Fruit fly (Drosophila melanogaster) whole organism, embryonic: ENCODE results near the gene Prosbeta2R2.
A peak's percentile ranks its signal among the peaks of the same experiment; 100 is the strongest.

Source experiments
- Bdp1 ChIP-seq: fragments of 200-800 bp; sonication (Bioruptor generic); optimal IDR thresholded peaks from 3 replicates; lab custom pipeline; 2016; ENCODE audit warnings: missing biosample characterization, missing genetic modification characterization
- Blimp-1 ChIP-seq: fragments of 200-800 bp; sonication (Bioruptor generic); optimal IDR thresholded peaks from 3 replicates; lab custom pipeline; 2018; ENCODE audit warnings: missing biosample characterization, missing genetic modification characterization, mild to moderate bottlenecking, moderate library complexity, missing genetic modification reagents
- CG14710 ChIP-seq: fragments of 200-800 bp; sonication (Bioruptor generic); optimal IDR thresholded peaks from 3 replicates; lab custom pipeline; 2019; ENCODE audit warnings: missing biosample characterization, mild to moderate bottlenecking, missing genetic modification characterization, moderate library complexity
- CG15601 ChIP-seq: fragments of 200-800 bp; sonication (Bioruptor generic); optimal IDR thresholded peaks from 3 replicates; lab custom pipeline; 2019; ENCODE audit warnings: missing biosample characterization, mild to moderate bottlenecking, missing genetic modification characterization, moderate library complexity
- CG1647 ChIP-seq: fragments of 200-800 bp; sonication (Bioruptor generic); optimal IDR thresholded peaks from 3 replicates; lab custom pipeline; 2016; ENCODE audit warnings: missing biosample characterization, missing genetic modification characterization
- CG33557 ChIP-seq: fragments of 200-800 bp; sonication (Bioruptor generic); optimal IDR thresholded peaks from 2 replicates; lab custom pipeline; 2019; ENCODE audit warnings: missing biosample characterization, mild to moderate bottlenecking, missing genetic modification characterization, moderate library complexity
- CG4282 ChIP-seq: fragments of 200-800 bp; sonication (Bioruptor generic); optimal IDR thresholded peaks from 2 replicates; lab custom pipeline; 2016; ENCODE audit warnings: missing biosample characterization, missing genetic modification characterization
- CG4854 ChIP-seq: fragments of 200-800 bp; sonication (Bioruptor generic); optimal IDR thresholded peaks from 2 replicates; lab custom pipeline; 2016; ENCODE audit warnings: missing biosample characterization, missing genetic modification characterization, inconsistent platforms
- CG5953 ChIP-seq: fragments of 200-800 bp; sonication (Bioruptor generic); IDR thresholded peaks from 2 replicates; pipeline ENCODE4 v1.3.6; 2022; ENCODE audit warnings: missing biosample characterization, missing genetic modification characterization
- CG6654 ChIP-seq: fragments of 200-800 bp; sonication (Bioruptor generic); optimal IDR thresholded peaks from 2 replicates; lab custom pipeline; 2017; ENCODE audit warnings: missing biosample characterization, mild to moderate bottlenecking, missing genetic modification characterization
- CG6683 ChIP-seq: fragments of 200-800 bp; sonication (Bioruptor generic); optimal IDR thresholded peaks from 2 replicates; lab custom pipeline; 2017; ENCODE audit warnings: missing biosample characterization, mild to moderate bottlenecking, missing genetic modification characterization, missing genetic modification reagents
- CG8388 ChIP-seq: fragments of 200-800 bp; sonication (Bioruptor generic); optimal IDR thresholded peaks from 2 replicates; lab custom pipeline; 2019; ENCODE audit warnings: missing biosample characterization, mild to moderate bottlenecking, missing genetic modification characterization, moderate library complexity
- CG9797 ChIP-seq: fragments of 200-800 bp; sonication (Bioruptor generic); optimal IDR thresholded peaks from 3 replicates; lab custom pipeline; 2018; ENCODE audit warnings: missing biosample characterization, mild to moderate bottlenecking, missing genetic modification characterization
- CrebB ChIP-seq: fragments of 200-800 bp; sonication (Bioruptor generic); optimal IDR thresholded peaks from 3 replicates; lab custom pipeline; 2018; ENCODE audit warnings: missing biosample characterization, mild to moderate bottlenecking, missing genetic modification characterization
- D19B ChIP-seq: fragments of 200-800 bp; sonication (Bioruptor generic); optimal IDR thresholded peaks from 2 replicates; lab custom pipeline; 2017; ENCODE audit warnings: missing biosample characterization, mild to moderate bottlenecking, missing genetic modification characterization
- Dek ChIP-seq: fragments of 200-800 bp; sonication (Bioruptor generic); optimal IDR thresholded peaks from 3 replicates; lab custom pipeline; 2019; ENCODE audit warnings: missing biosample characterization, mild to moderate bottlenecking, missing genetic modification characterization, moderate library complexity
- Dip3 ChIP-seq: fragments of 200-800 bp; sonication (Bioruptor generic); optimal IDR thresholded peaks from 3 replicates; lab custom pipeline; 2016; ENCODE audit warnings: missing biosample characterization, missing genetic modification characterization
- E2f1 ChIP-seq: fragments of 200-800 bp; sonication (Bioruptor generic); IDR thresholded peaks from 2 replicates; pipeline ENCODE4 v1.3.6; 2022; ENCODE audit warnings: missing biosample characterization, missing genetic modification characterization
- Ets97D ChIP-seq: fragments of 200-800 bp; sonication (Bioruptor generic); optimal IDR thresholded peaks from 3 replicates; lab custom pipeline; 2016; ENCODE audit warnings: missing biosample characterization, missing genetic modification characterization
- Fer1 ChIP-seq: fragments of 200-800 bp; sonication (Bioruptor generic); optimal IDR thresholded peaks from 2 replicates; lab custom pipeline; 2017; ENCODE audit warnings: missing biosample characterization, mild to moderate bottlenecking, missing genetic modification characterization
- Fer2 ChIP-seq: fragments of 200-800 bp; sonication (Bioruptor generic); optimal IDR thresholded peaks from 2 replicates; lab custom pipeline; 2018; ENCODE audit warnings: missing biosample characterization, mild to moderate bottlenecking, missing genetic modification characterization, moderate library complexity
- GATAe ChIP-seq: fragments of 200-800 bp; sonication (Bioruptor generic); conservative IDR thresholded peaks from 2 replicates; pipeline ENCODE4 v1.3.6; 2022; ENCODE audit warnings: missing biosample characterization, missing genetic modification characterization
- HLH4C ChIP-seq: fragments of 200-800 bp; sonication (Bioruptor generic); IDR thresholded peaks from 3 replicates; pipeline ENCODE4 v1.3.6; 2022; ENCODE audit warnings: missing biosample characterization, missing genetic modification characterization; ENCODE audit not compliant: partially characterized antibody
- HLH54F ChIP-seq: fragments of 200-800 bp; sonication (Bioruptor generic); optimal IDR thresholded peaks from 3 replicates; lab custom pipeline; 2016; ENCODE audit warnings: missing biosample characterization, missing genetic modification characterization
- Hr51 ChIP-seq, 2 experiments: fragments of 200-800 bp; sonication (Bioruptor generic); optimal IDR thresholded peaks; 2 replicates in 1 of 2; 3 replicates in 1 of 2; lab custom pipeline; 2016 to 2018; ENCODE audit warnings: missing biosample characterization in 2 of 2, missing genetic modification characterization in 2 of 2, mild to moderate bottlenecking in 1 of 2, moderate library complexity in 1 of 2
- Hsf ChIP-seq: fragments of 200-800 bp; sonication (Bioruptor generic); optimal IDR thresholded peaks from 3 replicates; lab custom pipeline; 2016; ENCODE audit warnings: missing biosample characterization, missing genetic modification characterization
- MBD-R2 ChIP-seq: fragments of 200-800 bp; sonication (Bioruptor generic); IDR thresholded peaks from 2 replicates; pipeline ENCODE4 v1.3.6; 2022; ENCODE audit warnings: missing biosample characterization, missing genetic modification characterization
- NK7.1 ChIP-seq: fragments of 200-800 bp; sonication (Bioruptor generic); optimal IDR thresholded peaks from 3 replicates; lab custom pipeline; 2016; ENCODE audit warnings: missing biosample characterization, missing genetic modification characterization
- Nf-YA ChIP-seq: fragments of 200-800 bp; sonication (Bioruptor generic); IDR thresholded peaks from 2 replicates; pipeline ENCODE4 v1.3.6; 2022; ENCODE audit warnings: missing biosample characterization, missing genetic modification characterization
- Oli ChIP-seq: fragments of 200-800 bp; sonication (Bioruptor generic); optimal IDR thresholded peaks from 2 replicates; lab custom pipeline; 2018; ENCODE audit warnings: missing biosample characterization, mild to moderate bottlenecking, missing genetic modification characterization, moderate library complexity
- PHDP ChIP-seq: fragments of 200-800 bp; sonication (Bioruptor generic); optimal IDR thresholded peaks from 3 replicates; lab custom pipeline; 2018; ENCODE audit warnings: missing biosample characterization, mild to moderate bottlenecking, missing genetic modification characterization, moderate library complexity
- Sox100B ChIP-seq: fragments of 200-800 bp; sonication (Bioruptor generic); optimal IDR thresholded peaks from 3 replicates; lab custom pipeline; 2018; ENCODE audit warnings: missing biosample characterization, mild to moderate bottlenecking, missing genetic modification characterization
- Sry-β ChIP-seq: fragments of 200-800 bp; sonication (Bioruptor generic); optimal IDR thresholded peaks from 2 replicates; lab custom pipeline; 2018; ENCODE audit warnings: missing biosample characterization, mild to moderate bottlenecking, missing genetic modification characterization, moderate library complexity
- Vsx1 ChIP-seq: fragments of 200-800 bp; sonication (Bioruptor generic); optimal IDR thresholded peaks from 2 replicates; lab custom pipeline; 2017; ENCODE audit warnings: missing biosample characterization, mild to moderate bottlenecking, missing genetic modification characterization, missing genetic modification reagents
- YL-1 ChIP-seq: fragments of 200-800 bp; sonication (Bioruptor generic); optimal IDR thresholded peaks from 3 replicates; lab custom pipeline; 2017; ENCODE audit warnings: missing biosample characterization, mild to moderate bottlenecking, missing genetic modification characterization
- bigmax ChIP-seq: fragments of 200-800 bp; sonication (Bioruptor generic); optimal IDR thresholded peaks from 2 replicates; lab custom pipeline; 2018; ENCODE audit warnings: missing biosample characterization, mild to moderate bottlenecking, missing genetic modification characterization
- cato ChIP-seq: fragments of 200-800 bp; sonication (Bioruptor generic); optimal IDR thresholded peaks from 2 replicates; lab custom pipeline; 2016; ENCODE audit warnings: missing biosample characterization, missing genetic modification characterization, borderline replicate concordance
- dpn ChIP-seq, 2 experiments: fragments of 200-800 bp; sonication (Bioruptor generic); optimal IDR thresholded peaks; 3 replicates each; lab custom pipeline; 2016; ENCODE audit warnings: missing biosample characterization in 2 of 2, missing genetic modification characterization in 2 of 2
- eve ChIP-seq, 2 experiments: fragments of >200 bp; optimal IDR thresholded peaks; 2 replicates each; lab custom pipeline; 2017; ENCODE audit warnings: missing biosample characterization in 2 of 2, missing genetic modification characterization in 2 of 2
- gcm2 ChIP-seq: fragments of 200-800 bp; sonication (Bioruptor generic); optimal IDR thresholded peaks from 2 replicates; lab custom pipeline; 2016; ENCODE audit warnings: missing biosample characterization, missing genetic modification characterization
- gt ChIP-seq: fragments of 200-800 bp; sonication (Bioruptor generic); IDR thresholded peaks from 2 replicates; pipeline ENCODE4 v1.3.6; 2022; ENCODE audit warnings: missing biosample characterization, missing genetic modification characterization
- klu ChIP-seq: fragments of 200-800 bp; sonication (Bioruptor generic); IDR thresholded peaks from 2 replicates; pipeline ENCODE4 v1.3.6; 2022; ENCODE audit warnings: missing biosample characterization, missing genetic modification characterization
- onecut ChIP-seq: fragments of 200-800 bp; sonication (Bioruptor generic); IDR thresholded peaks from 2 replicates; pipeline ENCODE4 v1.3.6; 2022; ENCODE audit warnings: missing biosample characterization, missing genetic modification characterization
- org-1 ChIP-seq: fragments of 200-800 bp; sonication (Bioruptor generic); optimal IDR thresholded peaks from 2 replicates; lab custom pipeline; 2017; ENCODE audit warnings: missing biosample characterization, missing genetic modification characterization
- repo ChIP-seq: fragments of 200-800 bp; sonication (Bioruptor generic); optimal IDR thresholded peaks from 2 replicates; lab custom pipeline; 2016; ENCODE audit warnings: missing biosample characterization, missing genetic modification characterization
- row ChIP-seq: fragments of 200-800 bp; sonication (Bioruptor generic); IDR thresholded peaks from 3 replicates; pipeline ENCODE4 v1.3.6; 2022; ENCODE audit warnings: missing biosample characterization, missing genetic modification characterization
- run ChIP-seq: fragments of 200-800 bp; sonication (Bioruptor generic); optimal IDR thresholded peaks from 3 replicates; lab custom pipeline; 2018; ENCODE audit warnings: missing biosample characterization, mild to moderate bottlenecking, missing genetic modification characterization
- sr ChIP-seq: fragments of 200-800 bp; sonication (Bioruptor generic); IDR thresholded peaks from 3 replicates; pipeline ENCODE4 v1.3.6; 2022; ENCODE audit warnings: missing biosample characterization, missing genetic modification characterization
- tgo ChIP-seq: fragments of 200-800 bp; sonication (Bioruptor generic); IDR thresholded peaks from 3 replicates; pipeline ENCODE4 v1.3.6; 2022; ENCODE audit warnings: missing biosample characterization, missing genetic modification characterization
- z ChIP-seq: fragments of 200-800 bp; sonication (Bioruptor generic); IDR thresholded peaks from 3 replicates; pipeline ENCODE4 v1.3.6; 2022; ENCODE audit warnings: missing biosample characterization, missing genetic modification characterization

Gene Prosbeta2R2

DNA sequence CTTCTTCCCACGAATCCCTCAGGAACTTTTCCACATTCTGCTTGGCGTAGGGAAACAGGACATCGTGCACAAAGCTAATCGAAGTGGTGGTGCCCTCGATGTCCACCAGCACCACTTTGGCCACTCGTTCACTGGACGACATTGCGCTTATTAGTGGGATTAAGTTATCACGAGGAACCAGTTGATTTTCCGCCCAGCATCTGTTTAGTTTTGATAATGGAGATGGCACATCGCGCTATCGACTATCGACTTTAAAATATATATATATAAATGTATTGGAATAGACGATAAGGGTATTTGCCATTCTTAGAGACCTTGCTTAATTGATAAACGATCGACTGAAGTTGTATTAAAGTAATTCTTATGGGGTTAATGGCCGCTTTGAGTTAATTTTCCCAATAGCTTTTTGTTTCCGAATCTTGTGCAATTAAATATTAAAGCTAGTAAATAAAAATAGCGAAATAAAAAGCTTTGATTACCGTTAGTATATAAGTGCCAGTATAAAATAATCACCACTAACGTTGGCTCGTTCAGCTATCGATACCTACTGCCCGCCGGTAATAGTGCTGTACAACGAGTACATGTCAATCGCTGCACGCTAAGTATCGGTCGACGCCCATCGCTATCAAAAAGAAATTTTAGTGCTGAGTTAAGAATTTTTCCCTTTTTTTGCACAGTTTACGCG lies 37.3 kb upstream of the Prosbeta2R2 start, which contains the start of the genes Enoph and Hph (continued):
- peak; percentile 65 for TF ChIP-seq Fer1 (GFP tag; lab: Kevin White, UChicago)
- TF ChIP-seq CG5953 (GFP tag; lab: Robert Waterston, UW), result no peak
- peak; percentile 61 for TF ChIP-seq HLH54F (GFP tag; lab: Kevin White, UChicago)
- TF ChIP-seq klu, result peak; percentile 59
- TF ChIP-seq E2f1 (GFP tag; lab: Robert Waterston, UW), result 0 out of 2 replicates have a peak, but pooled peaks have one; percentile 43
- TF ChIP-seq MBD-R2 (GFP tag; lab: Robert Waterston, UW), result peak; percentile 28; the same call in 1 of the 2 replicates
- peak; percentile 72 for TF ChIP-seq CG14710 (tag; lab: Kevin White, UChicago)
- no peak for TF ChIP-seq onecut (GFP tag; lab: Robert Waterston, UW)
- peak; percentile 40 for TF ChIP-seq gcm2 (GFP tag; lab: Kevin White, UChicago)
- TF ChIP-seq D19B (GFP tag; lab: Kevin White, UChicago), result peak; percentile 31
- TF ChIP-seq HLH4C (GFP tag; lab: Robert Waterston, UW), result peak; percentile 81
- peak; percentile 58 for TF ChIP-seq Dip3 (GFP tag; lab: Kevin White, UChicago)
- TF ChIP-seq row (GFP tag; lab: Robert Waterston, UW), result peak; percentile 80
- no peak for TF ChIP-seq bigmax (GFP tag; lab: Kevin White, UChicago)
- peak; percentile 25 for TF ChIP-seq CG8388 (GFP tag; lab: Kevin White, UChicago)
- TF ChIP-seq Nf-YA, result no peak
- TF ChIP-seq gt (GFP tag; lab: Robert Waterston, UW), result no peak
- TF ChIP-seq NK7.1 (GFP tag; lab: Kevin White, UChicago), result no peak
- peak; percentile 22 for TF ChIP-seq repo (GFP tag; lab: Kevin White, UChicago)
- TF ChIP-seq run (tag; lab: Kevin White, UChicago), result no peak
- TF ChIP-seq CG33557 (GFP tag; lab: Kevin White, UChicago), result peak; percentile 50
- no peak for TF ChIP-seq CrebB (tag; lab: Kevin White, UChicago)
- TF ChIP-seq CG6654 (GFP tag; lab: Kevin White, UChicago), result peak; percentile 22
- TF ChIP-seq Vsx1 (GFP tag; lab: Kevin White, UChicago), result peak; percentile 50
- peak; percentile 40 to 57 for TF ChIP-seq Hr51 (GFP tag; optimal IDR thresholded peaks at IDR 0.05; lab: Kevin White, UChicago)
- peak; percentile 62 for TF ChIP-seq Ets97D (GFP tag; lab: Kevin White, UChicago)
- peak; percentile 69 for TF ChIP-seq Sox100B (GFP tag; lab: Kevin White, UChicago)
- no peak for TF ChIP-seq cato (GFP tag; lab: Kevin White, UChicago)
- TF ChIP-seq CG15601 (tag; lab: Kevin White, UChicago), result peak; percentile 57
- TF ChIP-seq tgo (GFP tag; lab: Robert Waterston, UW), result peak; percentile 55
- TF ChIP-seq z, result no peak
- no peak for TF ChIP-seq GATAe (GFP tag; lab: Robert Waterston, UW)
- no peak for TF ChIP-seq CG4854 (GFP tag; lab: Kevin White, UChicago)
- TF ChIP-seq PHDP (tag; lab: Kevin White, UChicago), result peak; percentile 58
- TF ChIP-seq Oli (tag; lab: Kevin White, UChicago), result peak; percentile 27
- peak; percentile 48 for TF ChIP-seq Hsf (GFP tag; lab: Kevin White, UChicago)
- peak; percentile 46 for TF ChIP-seq Sry-β (GFP tag; lab: Kevin White, UChicago)
- TF ChIP-seq CG1647 (GFP tag; lab: Kevin White, UChicago), result no peak
- TF ChIP-seq Bdp1 (GFP tag; lab: Kevin White, UChicago), result no peak
- TF ChIP-seq YL-1 (GFP tag; lab: Kevin White, UChicago), result peak; percentile 15
- TF ChIP-seq dpn (GFP tag; optimal IDR thresholded peaks at IDR 0.05; lab: Kevin White, UChicago), result peak; percentile 64 to 71
- TF ChIP-seq sr (GFP tag; lab: Robert Waterston, UW), result no peak
- peak; percentile 57 for TF ChIP-seq Fer2 (tag; lab: Kevin White, UChicago)
- peak; percentile 24 for TF ChIP-seq CG4282 (GFP tag; lab: Kevin White, UChicago)
- no peak for TF ChIP-seq eve (GFP tag; optimal IDR thresholded peaks at IDR 0.05; lab: Kevin White, UChicago)
- TF ChIP-seq Dek (tag; lab: Kevin White, UChicago), result peak; percentile 36
- no peak for TF ChIP-seq CG6683 (GFP tag; lab: Kevin White, UChicago)
- no peak for TF ChIP-seq org-1 (GFP tag; lab: Kevin White, UChicago)
- TF ChIP-seq Blimp-1, result peak; percentile 45
- peak; percentile 35 for TF ChIP-seq CG9797 (GFP tag; lab: Kevin White, UChicago)
